Worm (Caenorhabditis elegans) whole organism, late embryonic: ENCODE data around the gene strd-1.
A peak's percentile ranks its signal among the peaks of the same experiment; 100 is the strongest.

Experiments
- F13H6.1 ChIP-seq: sonication (generic microtip); optimal IDR thresholded peaks from 2 replicates; lab custom pipeline; 2016; ENCODE audit warnings: missing genetic modification characterization, missing compliant biosample characterization
- K09A11.1 ChIP-seq: sonication (generic microtip); optimal IDR thresholded peaks from 2 replicates; lab custom pipeline; 2017; ENCODE audit warnings: antibody characterized with exemption, mild to moderate bottlenecking, missing genetic modification characterization, missing compliant biosample characterization; ENCODE audit not compliant: insufficient read depth
- T23F11.4 ChIP-seq: fragments of 200-800 bp; sonication (Bioruptor generic); optimal IDR thresholded peaks from 2 replicates; lab custom pipeline; 2018; ENCODE audit warnings: mild to moderate bottlenecking, missing genetic modification characterization, missing compliant biosample characterization
- Y22D7AL.16 ChIP-seq: sonication (generic microtip); optimal IDR thresholded peaks from 2 replicates; lab custom pipeline; 2016; ENCODE audit warnings: missing genetic modification characterization, missing compliant biosample characterization
- ama-1 ChIP-seq: fragments of 150-350 bp; optimal IDR thresholded peaks from 2 replicates; lab custom pipeline; 2014
- ceh-14 ChIP-seq: sonication (generic microtip); optimal IDR thresholded peaks from 2 replicates; lab custom pipeline; 2016; ENCODE audit warnings: missing genotype, missing genetic modification characterization, missing compliant biosample characterization
- ceh-2 ChIP-seq: sonication (generic microtip); optimal IDR thresholded peaks from 2 replicates; lab custom pipeline; 2016; ENCODE audit warnings: missing genotype, missing genetic modification characterization, missing compliant biosample characterization
- ceh-31 ChIP-seq: sonication (generic microtip); optimal IDR thresholded peaks from 2 replicates; lab custom pipeline; 2016; ENCODE audit warnings: missing genetic modification characterization, missing compliant biosample characterization
- ceh-34 ChIP-seq: sonication (generic microtip); optimal IDR thresholded peaks from 2 replicates; lab custom pipeline; 2016; ENCODE audit warnings: mild to moderate bottlenecking, missing genetic modification characterization, missing compliant biosample characterization
- ceh-45 ChIP-seq: fragments of 200-800 bp; sonication (Bioruptor generic); IDR thresholded peaks from 2 replicates; pipeline ENCODE4 v1.3.6; 2022; ENCODE audit warnings: missing genetic modification reagents, missing genetic modification characterization, missing compliant biosample characterization
- ceh-6 ChIP-seq: fragments of 200-800 bp; sonication (Bioruptor generic); optimal IDR thresholded peaks from 2 replicates; lab custom pipeline; 2018; ENCODE audit warnings: mild to moderate bottlenecking, missing genetic modification characterization, missing compliant biosample characterization
- ceh-9 ChIP-seq: sonication (generic microtip); optimal IDR thresholded peaks from 2 replicates; lab custom pipeline; 2016; ENCODE audit warnings: mild to moderate bottlenecking, missing genetic modification characterization, inconsistent platforms, missing compliant biosample characterization
- che-1 ChIP-seq: sonication (generic microtip); optimal IDR thresholded peaks from 2 replicates; lab custom pipeline; 2016; ENCODE audit warnings: mild to moderate bottlenecking, missing genetic modification characterization, missing compliant biosample characterization
- dmd-4 ChIP-seq: sonication (generic microtip); optimal IDR thresholded peaks from 2 replicates; lab custom pipeline; 2016; ENCODE audit warnings: borderline replicate concordance, missing genetic modification characterization, missing compliant biosample characterization
- elt-4 ChIP-seq: sonication (generic microtip); optimal IDR thresholded peaks from 2 replicates; lab custom pipeline; 2016; ENCODE audit warnings: missing genetic modification characterization, missing compliant biosample characterization
- eyg-1 ChIP-seq: sonication (generic microtip); optimal IDR thresholded peaks from 2 replicates; lab custom pipeline; 2016; ENCODE audit warnings: missing genotype, missing genetic modification characterization, missing compliant biosample characterization
- fax-1 ChIP-seq: sonication (generic microtip); optimal IDR thresholded peaks from 2 replicates; lab custom pipeline; 2016; ENCODE audit warnings: missing genotype, missing genetic modification characterization, missing compliant biosample characterization
- fkh-10 ChIP-seq: fragments of 150-350 bp; optimal IDR thresholded peaks from 2 replicates; lab custom pipeline; 2014; ENCODE audit warnings: missing biosample characterization, missing genetic modification reagents, missing genetic modification characterization
- gmeb-2 ChIP-seq: sonication (generic microtip); optimal IDR thresholded peaks from 2 replicates; lab custom pipeline; 2016; ENCODE audit warnings: missing genetic modification characterization, inconsistent platforms, missing compliant biosample characterization
- hlh-13 ChIP-seq: fragments of 200-800 bp; sonication (Bioruptor generic); optimal IDR thresholded peaks from 2 replicates; lab custom pipeline; 2018; ENCODE audit warnings: mild to moderate bottlenecking, missing genetic modification characterization, missing compliant biosample characterization
- hlh-30 ChIP-seq: sonication (generic microtip); optimal IDR thresholded peaks from 2 replicates; lab custom pipeline; 2017; ENCODE audit warnings: antibody characterized with exemption, missing genetic modification characterization, missing compliant biosample characterization; ENCODE audit not compliant: insufficient read depth
- lin-11 ChIP-seq: fragments of 200-800 bp; sonication (Bioruptor generic); optimal IDR thresholded peaks from 2 replicates; lab custom pipeline; 2018; ENCODE audit warnings: mild to moderate bottlenecking, missing genetic modification characterization, missing compliant biosample characterization
- nhr-11 ChIP-seq: fragments of 150-350 bp; optimal IDR thresholded peaks from 2 replicates; lab custom pipeline; 2014; ENCODE audit warnings: missing biosample characterization, missing genetic modification characterization
- nhr-232 ChIP-seq: sonication (generic microtip); optimal IDR thresholded peaks from 2 replicates; lab custom pipeline; 2016; ENCODE audit warnings: missing genetic modification characterization, missing compliant biosample characterization
- pat-9 ChIP-seq: fragments of 200-800 bp; sonication (Bioruptor generic); optimal IDR thresholded peaks from 2 replicates; lab custom pipeline; 2018; ENCODE audit warnings: mild to moderate bottlenecking, missing genetic modification characterization, moderate library complexity, missing compliant biosample characterization
- pax-1 ChIP-seq: fragments of 150-350 bp; optimal IDR thresholded peaks from 2 replicates; lab custom pipeline; 2014; ENCODE audit warnings: missing biosample characterization, missing genetic modification characterization
- pha-4 ChIP-seq: fragments of 150-350 bp; optimal IDR thresholded peaks from 2 replicates; lab custom pipeline; 2018; ENCODE audit warnings: missing biosample characterization, missing genetic modification reagents, missing genetic modification characterization
- pqm-1 ChIP-seq: sonication (generic microtip); optimal IDR thresholded peaks from 2 replicates; lab custom pipeline; 2016; ENCODE audit warnings: missing genetic modification characterization, missing compliant biosample characterization
- pros-1 ChIP-seq: fragments of 150-350 bp; optimal IDR thresholded peaks from 2 replicates; lab custom pipeline; 2014; ENCODE audit warnings: missing biosample characterization, missing genetic modification reagents, missing genetic modification characterization
- rnt-1 ChIP-seq: sonication (generic microtip); optimal IDR thresholded peaks from 2 replicates; lab custom pipeline; 2016; ENCODE audit warnings: missing genetic modification characterization, missing compliant biosample characterization
- sdc-2 ChIP-seq: sonication (generic microtip); optimal IDR thresholded peaks from 2 replicates; lab custom pipeline; 2016; ENCODE audit warnings: missing genotype, missing genetic modification characterization, missing compliant biosample characterization
- syd-9 ChIP-seq: sonication (generic microtip); optimal IDR thresholded peaks from 2 replicates; lab custom pipeline; 2016; ENCODE audit warnings: mild to moderate bottlenecking, missing genetic modification characterization, moderate library complexity, missing compliant biosample characterization
- ttx-3 ChIP-seq: sonication (generic microtip); optimal IDR thresholded peaks from 2 replicates; lab custom pipeline; 2016; ENCODE audit warnings: missing genetic modification reagents, missing genetic modification characterization, missing compliant biosample characterization
- unc-42 ChIP-seq: sonication (generic microtip); optimal IDR thresholded peaks from 2 replicates; lab custom pipeline; 2016; ENCODE audit warnings: missing genotype, missing genetic modification characterization, missing compliant biosample characterization
- unc-55 ChIP-seq: sonication (generic microtip); optimal IDR thresholded peaks from 2 replicates; lab custom pipeline; 2017; ENCODE audit warnings: missing biosample characterization, missing genetic modification reagents, missing genetic modification characterization
- ztf-16 ChIP-seq: sonication (generic microtip); optimal IDR thresholded peaks from 2 replicates; lab custom pipeline; 2017; ENCODE audit warnings: missing genetic modification characterization, missing compliant biosample characterization

Gene strd-1

ce11 chrIII:10921474-10921873 is 25.8 kb upstream of the strd-1 start:
- TF ChIP-seq ceh-45 (GFP tag; lab: Robert Waterston, UW) (0 out of 2 replicates have a peak, but pooled peaks have one; percentile 26), fkh-10 (GFP tag; lab: Kevin White, UChicago) (no peak), che-1 (tag; lab: Kevin White, UChicago) (no peak), fax-1 (tag; lab: Kevin White, UChicago) (no peak)

- TF ChIP-seq pqm-1 = no peak
- TF ChIP-seq nhr-232 (tag; lab: Kevin White, UChicago) = no peak
- no peak for TF ChIP-seq ama-1 (lab: Kevin White, UChicago)
- no peak for TF ChIP-seq pha-4 (tag; lab: Kevin White, UChicago)
- TF ChIP-seq ztf-16 (tag; lab: Kevin White, UChicago) = no peak
- TF ChIP-seq ceh-14 (tag; lab: Kevin White, UChicago) = no peak
- no peak for TF ChIP-seq dmd-4 (tag; lab: Kevin White, UChicago)
- TF ChIP-seq ceh-6 = no peak
- TF ChIP-seq lin-11 (tag; lab: Kevin White, UChicago) = no peak
- no peak for TF ChIP-seq K09A11.1 (tag; lab: Kevin White, UChicago)
- TF ChIP-seq pat-9 (tag; lab: Kevin White, UChicago) = no peak
- TF ChIP-seq gmeb-2 = no peak
These were observed 23.7 kb upstream of the strd-1 start for ce11 chrIII:10923539-10923938.

- TF ChIP-seq ceh-31 (tag; lab: Kevin White, UChicago) = peak; percentile 7
- TF ChIP-seq pros-1 (tag; lab: Kevin White, UChicago) = no peak
These were observed 16.4 kb upstream of the strd-1 start, which contains the start of gene M142.5 for ce11 chrIII:10930850-10931249. Gene M142.5 (plus strand): TSS chrIII:10931201.

- TF ChIP-seq Y22D7AL.16 (tag; lab: Kevin White, UChicago) (no peak), ceh-34 (no peak), ceh-45 (GFP tag; lab: Robert Waterston, UW) (no peak), eyg-1 (no peak), gmeb-2 (no peak), ttx-3 (tag; lab: Kevin White, UChicago) (no peak), elt-4 (tag; lab: Kevin White, UChicago) (no peak), F13H6.1 (no peak), ceh-14 (tag; lab: Kevin White, UChicago) (no peak), sdc-2 (tag; lab: Kevin White, UChicago) (no peak), hlh-30 (tag; lab: Kevin White, UChicago) (no peak)
These were observed 13.9 kb upstream of the strd-1 start, which contains the start of gene M142.8 for ce11 chrIII:10933331-10933730. Gene M142.8 (plus strand): TSS chrIII:10933631.

ce11 chrIII:10935944-10936343 is 11.3 kb upstream of the strd-1 start, which contains the start of gene rle-1:
Gene rle-1 (plus strand): TSS chrIII:10936244.
- TF ChIP-seq che-1 (tag; lab: Kevin White, UChicago) (no peak), dmd-4 (tag; lab: Kevin White, UChicago) (no peak), hlh-13 (GFP tag; lab: Kevin White, UChicago) (no peak), fax-1 (tag; lab: Kevin White, UChicago) (no peak), ceh-2 (tag; lab: Kevin White, UChicago) (no peak), pax-1 (tag; lab: Kevin White, UChicago) (no peak)
- TF ChIP-seq, all 69 proteins: peak for 0

- TF ChIP-seq unc-42 = no peak
- no peak for TF ChIP-seq pat-9 (tag; lab: Kevin White, UChicago)
- no peak for TF ChIP-seq ceh-6
- TF ChIP-seq nhr-11 (tag; lab: Kevin White, UChicago) = no peak
- no peak for TF ChIP-seq gmeb-2
- TF ChIP-seq syd-9 = no peak
- no peak for TF ChIP-seq ama-1 (lab: Kevin White, UChicago)
- no peak for TF ChIP-seq T23F11.4 (GFP tag; lab: Kevin White, UChicago)
- TF ChIP-seq hlh-13 (GFP tag; lab: Kevin White, UChicago) = no peak
- TF ChIP-seq rnt-1 (tag; lab: Kevin White, UChicago) = no peak
- TF ChIP-seq ceh-9 (tag; lab: Kevin White, UChicago) = no peak
- TF ChIP-seq hlh-30 (tag; lab: Kevin White, UChicago) = no peak
- TF ChIP-seq unc-55 (GFP tag; lab: Kevin White, UChicago) = no peak
These were observed 8.1 kb upstream of the strd-1 start for ce11 chrIII:10939184-10939583.
